Worm (Caenorhabditis elegans) whole organism, midembryonic: Measurements from ENCODE around the gene srh-17.

ENCODE experiments used
- T22C8.4 ChIP-seq: fragments of 200-800 bp; sonication (Bioruptor generic); IDR thresholded peaks from 2 replicates; pipeline ENCODE4 v1.3.6; 2022; ENCODE audit warnings: missing genetic modification characterization, missing compliant biosample characterization
- cog-1 ChIP-seq: sonication (generic microtip); optimal IDR thresholded peaks from 2 replicates; lab custom pipeline; 2016; ENCODE audit warnings: missing genetic modification characterization, missing compliant biosample characterization
- flt-1 ChIP-seq: fragments of 200-800 bp; sonication (Bioruptor generic); IDR thresholded peaks from 2 replicates; pipeline ENCODE4 v1.3.6; 2022; ENCODE audit warnings: missing genetic modification characterization, missing compliant biosample characterization
- klf-2 ChIP-seq: fragments of 200-800 bp; sonication (Bioruptor generic); conservative IDR thresholded peaks from 2 replicates; pipeline ENCODE4 v1.3.6; 2022; ENCODE audit warnings: missing genetic modification reagents, missing genetic modification characterization, missing compliant biosample characterization
- med-1 ChIP-seq: sonication (generic microtip); optimal IDR thresholded peaks from 2 replicates; lab custom pipeline; 2017; ENCODE audit warnings: missing genetic modification characterization, mild to moderate bottlenecking, missing compliant biosample characterization, antibody characterized with exemption, missing genetic modification reagents; ENCODE audit not compliant: insufficient read depth
- ref-1 ChIP-seq: fragments of 200-800 bp; sonication (Bioruptor generic); conservative IDR thresholded peaks from 2 replicates; pipeline ENCODE4 v1.3.6; 2022; ENCODE audit warnings: missing genetic modification reagents, missing genetic modification characterization, missing compliant biosample characterization
- tab-1 ChIP-seq: fragments of 200-800 bp; sonication (Bioruptor generic); IDR thresholded peaks from 2 replicates; pipeline ENCODE4 v1.3.6; 2022; ENCODE audit warnings: missing genetic modification characterization, missing compliant biosample characterization
- ztf-23 ChIP-seq: fragments of 200-800 bp; sonication (Bioruptor generic); IDR thresholded peaks from 2 replicates; pipeline ENCODE4 v1.3.6; 2022; ENCODE audit warnings: missing genetic modification reagents, missing genetic modification characterization, missing compliant biosample characterization
- ztf-29 ChIP-seq: fragments of 200-800 bp; sonication (Bioruptor generic); IDR thresholded peaks from 2 replicates; pipeline ENCODE4 v1.3.6; 2022; ENCODE audit warnings: missing genetic modification reagents, missing genetic modification characterization, missing compliant biosample characterization

srh-17 gene

DNA sequence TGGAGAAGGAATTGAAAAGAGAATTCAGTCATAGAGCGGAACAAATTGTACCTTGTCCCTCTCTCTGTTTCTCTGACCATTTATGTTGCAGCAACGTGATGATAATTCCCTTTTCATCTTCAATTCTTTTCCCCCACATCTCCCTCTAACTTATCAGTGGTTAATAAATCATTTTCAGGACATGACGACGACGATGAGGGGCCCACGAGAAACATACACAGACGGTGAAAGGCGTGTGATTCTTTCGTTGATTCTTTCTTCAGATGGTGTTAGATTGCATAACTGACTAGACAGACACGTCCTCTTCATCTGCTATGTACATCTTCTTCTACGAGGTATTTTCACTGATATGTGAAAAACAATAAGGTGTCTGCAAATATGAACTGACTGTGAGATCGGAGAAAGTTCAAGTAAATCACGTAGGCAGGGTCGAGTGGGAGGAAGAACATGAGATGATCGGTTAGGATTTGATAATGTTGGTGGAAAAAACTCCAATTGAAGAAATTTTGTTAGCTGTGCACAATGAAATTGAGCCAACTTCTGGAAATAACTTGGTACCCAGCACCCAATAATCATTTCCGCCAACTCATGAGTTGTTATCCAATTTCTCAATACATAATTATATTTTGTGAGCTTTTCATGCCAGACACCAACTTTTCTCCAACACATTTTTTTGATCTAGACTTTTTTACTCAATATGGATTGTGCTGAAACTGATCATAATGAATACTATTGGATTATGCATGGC, at the start of gene srh-17:
TSS of gene srh-17 (plus strand) at position 698 of the 748 bp plus-strand sequence.
- no peak for TF ChIP-seq ztf-29 (GFP tag; lab: Robert Waterston, UW)
- no peak for TF ChIP-seq ztf-23 (GFP tag; lab: Robert Waterston, UW)

DNA sequence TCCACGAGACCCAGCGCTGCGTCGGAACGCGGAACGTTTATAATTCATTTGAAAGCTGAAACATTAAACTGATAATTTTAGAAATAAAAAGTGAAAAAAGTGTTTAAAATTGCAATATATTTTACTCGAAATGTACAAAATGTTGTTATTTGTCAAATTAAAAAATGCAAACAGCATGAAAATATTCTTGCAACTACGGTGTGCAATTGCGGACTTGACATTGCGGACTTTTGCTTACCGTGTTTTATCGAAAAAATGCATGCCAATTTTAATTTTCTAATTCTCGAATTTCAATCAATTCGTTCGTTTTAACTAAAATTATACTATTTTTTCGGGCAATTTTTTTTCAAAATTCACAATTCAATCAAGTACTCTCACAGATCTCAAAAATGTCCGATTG, 48.9 kb upstream of the srh-17 start, which contains the start of the genes R11H6.5 and ccnk-1:
TSS of gene R11H6.5 (minus strand) at position 55 of the 400 bp plus-strand sequence.
TSS of gene ccnk-1 (plus strand) at position 381 of the 400 bp plus-strand sequence.
- TF ChIP-seq med-1 (no peak), ztf-29 (GFP tag; lab: Robert Waterston, UW) (no peak), klf-2 (GFP tag; lab: Robert Waterston, UW) (no peak), cog-1 (no peak), ztf-23 (GFP tag; lab: Robert Waterston, UW) (no peak), T22C8.4 (no peak), tab-1 (no peak), flt-1 (no peak), ref-1 (GFP tag; lab: Robert Waterston, UW) (no peak)

DNA sequence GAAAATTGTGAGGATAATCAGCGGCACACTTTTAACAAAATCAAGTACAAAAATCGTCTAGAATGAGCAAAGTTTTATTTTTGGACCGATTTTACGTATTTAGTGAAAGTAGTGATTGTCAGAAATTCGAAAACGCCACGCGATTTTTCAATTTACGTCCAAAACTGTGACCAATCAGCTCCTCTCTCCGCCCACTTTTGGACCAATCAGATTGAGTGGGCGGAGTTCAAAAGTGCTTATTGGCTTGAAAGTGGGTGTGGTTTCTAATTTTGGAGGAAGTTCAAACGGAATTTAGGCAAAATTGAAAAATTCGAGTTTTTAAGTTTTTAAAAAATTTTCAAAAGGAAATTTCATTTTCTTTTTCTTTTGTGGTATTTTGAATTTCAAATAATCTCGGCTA, 46.7 kb upstream of the srh-17 start:
- TF ChIP-seq cog-1 = no peak
- TF ChIP-seq tab-1 = no peak
- no peak for TF ChIP-seq ztf-29 (GFP tag; lab: Robert Waterston, UW)
- TF ChIP-seq med-1 = no peak
- TF ChIP-seq flt-1 = no peak
- TF ChIP-seq ztf-23 (GFP tag; lab: Robert Waterston, UW) = no peak
- no peak for TF ChIP-seq ref-1 (GFP tag; lab: Robert Waterston, UW)
- no peak for TF ChIP-seq klf-2 (GFP tag; lab: Robert Waterston, UW)
- TF ChIP-seq T22C8.4 = no peak

DNA sequence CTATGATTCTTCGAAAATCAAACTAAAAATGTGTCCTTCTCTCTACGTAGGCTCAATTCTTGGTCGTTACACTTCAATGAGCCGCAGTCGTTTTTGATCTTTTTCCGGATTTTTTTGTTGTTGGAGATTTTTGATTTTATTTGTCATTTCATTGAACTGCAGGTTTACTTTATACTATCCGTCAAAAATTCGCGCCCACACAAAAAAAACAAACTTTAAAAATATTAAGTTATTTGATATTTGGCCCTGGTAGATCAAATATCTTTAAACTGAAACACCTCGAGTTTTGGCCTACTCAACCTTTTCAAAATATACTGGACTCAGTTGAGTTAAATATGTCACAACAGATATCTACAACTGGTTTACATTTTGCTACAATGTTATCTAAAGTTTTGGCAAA, 45.4 kb upstream of the srh-17 start:
- TF ChIP-seq tab-1 = no peak
- no peak for TF ChIP-seq ref-1 (GFP tag; lab: Robert Waterston, UW)
- no peak for TF ChIP-seq cog-1
- TF ChIP-seq ztf-23 (GFP tag; lab: Robert Waterston, UW) = no peak
- TF ChIP-seq klf-2 (GFP tag; lab: Robert Waterston, UW) = no peak
- TF ChIP-seq flt-1 = no peak
- TF ChIP-seq ztf-29 (GFP tag; lab: Robert Waterston, UW) = no peak
- no peak for TF ChIP-seq med-1
- TF ChIP-seq T22C8.4 = no peak

DNA sequence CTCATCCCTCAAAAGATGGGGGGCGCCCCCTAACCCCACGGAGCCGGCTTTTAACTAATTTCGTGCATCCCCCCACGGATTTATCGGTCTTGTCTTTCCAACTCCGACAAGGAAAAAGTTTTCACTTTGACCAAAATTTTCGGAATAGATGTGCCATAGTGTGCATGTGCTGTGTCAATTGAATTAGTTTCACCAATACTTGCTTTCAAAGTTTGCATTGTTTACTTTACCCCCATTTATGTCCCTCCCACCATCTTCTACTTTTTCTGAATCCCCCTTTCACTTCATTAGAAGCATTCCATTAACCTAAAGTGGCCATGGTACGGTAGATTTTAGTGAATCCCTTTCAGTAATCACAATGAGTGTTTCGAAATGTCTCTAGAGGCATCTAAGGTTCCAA, 43.4 kb upstream of the srh-17 start:
- TF ChIP-seq cog-1 = no peak
- TF ChIP-seq tab-1 = no peak
- TF ChIP-seq T22C8.4 = no peak
- TF ChIP-seq ztf-29 (GFP tag; lab: Robert Waterston, UW) = no peak
- no peak for TF ChIP-seq flt-1
- no peak for TF ChIP-seq klf-2 (GFP tag; lab: Robert Waterston, UW)
- TF ChIP-seq ztf-23 (GFP tag; lab: Robert Waterston, UW) = no peak
- no peak for TF ChIP-seq ref-1 (GFP tag; lab: Robert Waterston, UW)
- TF ChIP-seq med-1 = no peak

DNA sequence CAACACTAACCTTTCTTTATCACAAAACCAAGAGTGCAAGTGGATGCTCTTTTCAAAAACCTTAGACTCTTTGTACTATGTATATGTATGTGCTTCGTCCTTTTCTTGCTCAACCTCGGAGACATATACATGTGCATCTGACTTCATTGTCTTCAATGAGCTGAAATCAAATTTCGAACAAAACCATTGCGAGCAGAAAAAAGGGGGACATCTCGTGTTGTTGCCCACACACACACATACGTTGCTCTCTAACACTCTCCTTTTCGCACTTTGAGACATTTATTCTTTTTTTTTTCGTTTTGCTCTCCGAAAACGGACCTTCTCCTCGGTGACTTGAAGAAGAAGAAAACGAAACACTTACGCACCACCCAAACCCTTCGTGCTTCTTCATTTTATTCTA, 40.8 kb upstream of the srh-17 start:
- TF ChIP-seq med-1 (no peak), ref-1 (GFP tag; lab: Robert Waterston, UW) (no peak), ztf-23 (GFP tag; lab: Robert Waterston, UW) (no peak), flt-1 (no peak), klf-2 (GFP tag; lab: Robert Waterston, UW) (no peak), cog-1 (no peak), T22C8.4 (no peak), ztf-29 (GFP tag; lab: Robert Waterston, UW) (no peak), tab-1 (no peak)

DNA sequence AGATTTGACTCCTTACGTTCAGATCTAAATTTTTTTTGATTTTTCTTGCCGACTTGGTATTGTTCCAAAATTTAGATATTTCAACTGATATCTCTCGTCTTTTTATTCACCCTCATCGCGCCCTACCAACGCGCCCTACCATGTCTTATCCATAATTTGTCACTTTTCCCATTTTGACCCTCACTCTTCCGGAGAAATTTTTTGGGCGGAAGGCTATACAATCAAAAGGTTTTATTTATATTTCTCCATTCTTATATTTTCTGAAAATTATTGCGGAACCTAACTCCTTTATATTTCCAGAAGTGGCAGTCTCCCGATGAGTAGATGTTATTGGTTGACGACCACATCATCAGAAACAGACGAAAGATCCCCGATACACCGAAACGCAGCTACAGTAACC, 40.3 kb upstream of the srh-17 start, which contains the start of gene hot-1:
TSS of gene hot-1 (plus strand) at position 301 of the 400 bp plus-strand sequence.
- TF ChIP-seq T22C8.4 (no peak), flt-1 (no peak), ref-1 (GFP tag; lab: Robert Waterston, UW) (no peak), tab-1 (no peak), ztf-29 (GFP tag; lab: Robert Waterston, UW) (no peak), ztf-23 (GFP tag; lab: Robert Waterston, UW) (no peak), cog-1 (no peak), med-1 (no peak), klf-2 (GFP tag; lab: Robert Waterston, UW) (no peak)

DNA sequence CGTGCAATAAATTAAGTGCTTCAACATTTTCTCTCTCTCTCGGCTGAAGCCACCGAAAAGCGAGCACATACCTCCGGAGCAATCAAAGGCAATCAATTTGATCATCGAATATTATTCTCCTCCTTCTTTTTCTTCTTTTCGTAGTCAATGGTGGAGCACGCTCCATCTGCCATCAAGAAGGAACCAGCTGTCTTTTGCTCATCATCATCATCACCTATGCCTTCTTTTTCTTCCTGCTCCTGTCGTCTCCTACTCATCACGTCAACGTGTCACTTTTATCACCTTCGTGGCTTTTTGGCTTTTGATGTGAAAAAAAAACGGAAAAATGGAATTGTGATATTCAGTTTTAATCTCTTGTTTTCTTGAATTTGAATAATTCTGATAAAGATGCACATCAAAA, 35.4 kb upstream of the srh-17 start:
- no peak for TF ChIP-seq ztf-23 (GFP tag; lab: Robert Waterston, UW)

DNA sequence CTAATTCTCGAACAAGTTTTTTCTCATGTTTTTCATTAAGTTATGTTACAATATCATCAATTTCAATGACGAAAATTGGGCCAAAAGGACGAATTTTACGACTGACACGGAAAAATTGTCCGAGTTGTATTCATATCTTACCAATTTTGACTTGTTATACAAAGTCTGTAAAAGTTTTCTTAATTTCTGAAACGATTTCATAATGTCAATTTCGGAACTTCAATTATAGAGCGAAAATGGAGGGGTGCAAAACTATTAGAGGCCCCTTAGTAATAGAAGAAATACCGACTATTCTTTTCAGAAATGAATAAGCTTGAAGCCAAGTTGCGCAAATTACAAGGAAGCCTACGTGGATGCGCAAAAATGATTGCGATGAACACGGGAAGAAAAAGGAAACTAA, 29.5 kb upstream of the srh-17 start, which contains the start of gene F43D2.3:
TSS of gene F43D2.3 (plus strand) at position 301 of the 400 bp plus-strand sequence.
- TF ChIP-seq cog-1 = no peak
- TF ChIP-seq T22C8.4 = no peak
- TF ChIP-seq tab-1 = no peak
- no peak for TF ChIP-seq ref-1 (GFP tag; lab: Robert Waterston, UW)
- no peak for TF ChIP-seq ztf-29 (GFP tag; lab: Robert Waterston, UW)

DNA sequence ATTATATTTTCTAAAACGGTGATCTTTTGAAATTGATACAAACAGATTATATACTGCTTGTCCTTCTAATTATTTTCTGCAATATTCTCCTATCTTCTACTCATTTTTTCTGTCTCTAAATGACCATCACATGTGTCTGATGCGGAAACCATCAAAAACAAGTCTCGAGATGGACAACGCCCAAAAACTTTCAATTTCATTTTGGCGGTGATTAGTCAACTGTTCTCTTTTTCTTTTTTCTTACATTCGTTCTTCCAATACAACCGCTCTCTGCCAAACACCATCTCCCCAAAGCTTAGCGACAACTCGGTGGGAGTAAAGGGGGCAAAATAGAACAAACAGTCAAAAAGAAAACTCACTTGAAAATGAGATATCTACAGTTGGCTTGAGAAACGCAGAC, 27.8 kb upstream of the srh-17 start:
- TF ChIP-seq T22C8.4 = no peak
- no peak for TF ChIP-seq tab-1

DNA sequence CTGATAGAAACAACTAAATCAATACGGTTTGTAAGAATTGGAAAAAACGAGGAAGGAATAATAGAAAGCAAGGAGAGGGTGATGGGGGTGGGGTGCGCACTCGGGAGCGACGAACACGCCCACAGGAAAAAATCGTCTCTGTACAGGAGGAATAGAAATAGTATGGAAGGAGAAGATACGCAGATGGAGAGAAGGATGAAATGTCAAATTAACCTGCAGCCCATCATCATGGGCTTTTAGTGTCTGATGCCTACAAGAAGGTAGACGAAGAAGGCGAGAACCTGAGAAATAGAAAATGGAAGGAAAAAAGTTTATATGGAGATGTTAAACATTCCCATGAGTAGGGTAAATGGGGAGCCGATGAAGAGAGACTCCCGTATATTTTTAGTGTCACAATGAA, 26.0 kb upstream of the srh-17 start, which contains the start of gene F43D2.6:
TSS of gene F43D2.6 (minus strand) at position 62 of the 400 bp plus-strand sequence.
- TF ChIP-seq tab-1 = no peak
- TF ChIP-seq ztf-29 (GFP tag; lab: Robert Waterston, UW) = no peak
- TF ChIP-seq T22C8.4 = no peak
- TF ChIP-seq ztf-23 (GFP tag; lab: Robert Waterston, UW) = no peak
- TF ChIP-seq ref-1 (GFP tag; lab: Robert Waterston, UW) = no peak
- no peak for TF ChIP-seq flt-1
- TF ChIP-seq med-1 = no peak
- TF ChIP-seq cog-1 = no peak
- no peak for TF ChIP-seq klf-2 (GFP tag; lab: Robert Waterston, UW)
